Worm (Caenorhabditis elegans) whole organism, early embryonic: ENCODE measurements around the gene K07F5.17.

Experiments
- ama-1 ChIP-seq: fragments of 150-350 bp; optimal IDR thresholded peaks from 2 replicates; lab custom pipeline; 2014
- hnd-1 ChIP-seq: sonication (generic microtip); optimal IDR thresholded peaks from 2 replicates; lab custom pipeline; 2016; ENCODE audit warnings: missing genetic modification characterization, missing compliant biosample characterization

- TF ChIP-seq ama-1 (lab: Kevin White, UChicago) (no peak), hnd-1 (tag; lab: Kevin White, UChicago) (no peak)
Measured at ce11 chrIV:9854952-9855351, 12.8 kb downstream of the K07F5.17 start.
